Worm (Caenorhabditis elegans) whole organism, L2 larva: ENCODE data around the gene mak-2.
A peak's percentile ranks its signal among the peaks of the same experiment; 100 is the strongest.

Experiments
- C34F6.9 ChIP-seq: fragments of 150-350 bp; optimal IDR thresholded peaks from 2 replicates; lab custom pipeline; 2014; ENCODE audit warnings: missing biosample characterization, missing genetic modification characterization
- alr-1 ChIP-seq: fragments of 150-350 bp; optimal IDR thresholded peaks from 2 replicates; lab custom pipeline; 2014; ENCODE audit warnings: missing biosample characterization, missing genetic modification characterization
- aly-2 ChIP-seq: fragments of 150-350 bp; optimal IDR thresholded peaks from 2 replicates; lab custom pipeline; 2014; ENCODE audit warnings: missing biosample characterization, missing genetic modification characterization
- ama-1 ChIP-seq: fragments of 150-350 bp; optimal IDR thresholded peaks from 2 replicates; lab custom pipeline; 2018; ENCODE audit warnings: inconsistent platforms
- ceh-16 ChIP-seq: fragments of 150-350 bp; optimal IDR thresholded peaks from 2 replicates; lab custom pipeline; 2014; ENCODE audit warnings: missing biosample characterization, missing genetic modification characterization
- dmd-4 ChIP-seq: sonication (generic microtip); optimal IDR thresholded peaks from 2 replicates; lab custom pipeline; 2017; ENCODE audit warnings: missing biosample characterization, missing genetic modification characterization
- fos-1 ChIP-seq: fragments of 150-350 bp; optimal IDR thresholded peaks from 2 replicates; lab custom pipeline; 2014; ENCODE audit warnings: missing biosample characterization, missing genetic modification characterization
- skn-1 ChIP-seq: sonication (generic microtip); optimal IDR thresholded peaks from 2 replicates; lab custom pipeline; 2017; ENCODE audit warnings: missing biosample characterization, missing genetic modification characterization

ce11 chrIV:855483-855882 lies 29.7 kb upstream of the mak-2 start:
- TF ChIP-seq dmd-4 (tag; lab: Kevin White, UChicago) (no peak), skn-1 (no peak), C34F6.9 (tag; lab: Kevin White, UChicago) (no peak), ceh-16 (tag; lab: Kevin White, UChicago) (no peak), aly-2 (tag; lab: Kevin White, UChicago) (no peak), fos-1 (tag; lab: Kevin White, UChicago) (peak; percentile 87), alr-1 (tag; lab: Kevin White, UChicago) (no peak), ama-1 (lab: Kevin White, UChicago) (no peak)
